Worm (Caenorhabditis elegans) whole organism, late embryonic: ENCODE data around the gene srh-73.

ENCODE experiments used
- F13H6.1 ChIP-seq: sonication (generic microtip); optimal IDR thresholded peaks from 2 replicates; lab custom pipeline; 2016; ENCODE audit warnings: missing genetic modification characterization, missing compliant biosample characterization
- K09A11.1 ChIP-seq: sonication (generic microtip); optimal IDR thresholded peaks from 2 replicates; lab custom pipeline; 2017; ENCODE audit warnings: antibody characterized with exemption, mild to moderate bottlenecking, missing genetic modification characterization, missing compliant biosample characterization; ENCODE audit not compliant: insufficient read depth
- Y22D7AL.16 ChIP-seq: sonication (generic microtip); optimal IDR thresholded peaks from 2 replicates; lab custom pipeline; 2016; ENCODE audit warnings: missing genetic modification characterization, missing compliant biosample characterization
- ama-1 ChIP-seq: fragments of 150-350 bp; optimal IDR thresholded peaks from 2 replicates; lab custom pipeline; 2014
- ceh-18 ChIP-seq: sonication (generic microtip); optimal IDR thresholded peaks from 2 replicates; lab custom pipeline; 2016; ENCODE audit warnings: missing genetic modification characterization, missing compliant biosample characterization
- ceh-22 ChIP-seq: sonication (generic microtip); optimal IDR thresholded peaks from 2 replicates; lab custom pipeline; 2017; ENCODE audit warnings: missing biosample characterization, missing genetic modification characterization
- ceh-31 ChIP-seq: sonication (generic microtip); optimal IDR thresholded peaks from 2 replicates; lab custom pipeline; 2016; ENCODE audit warnings: missing genetic modification characterization, missing compliant biosample characterization
- ceh-34 ChIP-seq: sonication (generic microtip); optimal IDR thresholded peaks from 2 replicates; lab custom pipeline; 2016; ENCODE audit warnings: mild to moderate bottlenecking, missing genetic modification characterization, missing compliant biosample characterization
- ceh-45 ChIP-seq: fragments of 200-800 bp; sonication (Bioruptor generic); IDR thresholded peaks from 2 replicates; pipeline ENCODE4 v1.3.6; 2022; ENCODE audit warnings: missing genetic modification reagents, missing genetic modification characterization, missing compliant biosample characterization
- ceh-48 ChIP-seq: sonication (generic microtip); optimal IDR thresholded peaks from 2 replicates; lab custom pipeline; 2016; ENCODE audit warnings: missing genetic modification characterization, inconsistent platforms, missing compliant biosample characterization
- ceh-9 ChIP-seq: sonication (generic microtip); optimal IDR thresholded peaks from 2 replicates; lab custom pipeline; 2016; ENCODE audit warnings: mild to moderate bottlenecking, missing genetic modification characterization, inconsistent platforms, missing compliant biosample characterization
- dmd-4 ChIP-seq: sonication (generic microtip); optimal IDR thresholded peaks from 2 replicates; lab custom pipeline; 2016; ENCODE audit warnings: borderline replicate concordance, missing genetic modification characterization, missing compliant biosample characterization
- dve-1 ChIP-seq: sonication (generic microtip); optimal IDR thresholded peaks from 2 replicates; lab custom pipeline; 2017; ENCODE audit warnings: antibody characterized with exemption, mild to moderate bottlenecking, missing genetic modification characterization, missing compliant biosample characterization
- elt-2 ChIP-seq: sonication (generic microtip); optimal IDR thresholded peaks from 2 replicates; lab custom pipeline; 2016; ENCODE audit warnings: missing genetic modification reagents, missing genetic modification characterization, missing compliant biosample characterization
- eyg-1 ChIP-seq: sonication (generic microtip); optimal IDR thresholded peaks from 2 replicates; lab custom pipeline; 2016; ENCODE audit warnings: missing genotype, missing genetic modification characterization, missing compliant biosample characterization
- fax-1 ChIP-seq: sonication (generic microtip); optimal IDR thresholded peaks from 2 replicates; lab custom pipeline; 2016; ENCODE audit warnings: missing genotype, missing genetic modification characterization, missing compliant biosample characterization
- hlh-13 ChIP-seq: fragments of 200-800 bp; sonication (Bioruptor generic); optimal IDR thresholded peaks from 2 replicates; lab custom pipeline; 2018; ENCODE audit warnings: mild to moderate bottlenecking, missing genetic modification characterization, missing compliant biosample characterization
- hlh-15 ChIP-seq: sonication (generic microtip); optimal IDR thresholded peaks from 2 replicates; lab custom pipeline; 2016; ENCODE audit warnings: missing genetic modification characterization, missing compliant biosample characterization
- hlh-30 ChIP-seq: sonication (generic microtip); optimal IDR thresholded peaks from 2 replicates; lab custom pipeline; 2017; ENCODE audit warnings: antibody characterized with exemption, missing genetic modification characterization, missing compliant biosample characterization; ENCODE audit not compliant: insufficient read depth
- hlh-6 ChIP-seq: sonication (generic microtip); optimal IDR thresholded peaks from 2 replicates; lab custom pipeline; 2016; ENCODE audit warnings: missing genotype, missing genetic modification characterization, missing compliant biosample characterization
- lin-11 ChIP-seq: fragments of 200-800 bp; sonication (Bioruptor generic); optimal IDR thresholded peaks from 2 replicates; lab custom pipeline; 2018; ENCODE audit warnings: mild to moderate bottlenecking, missing genetic modification characterization, missing compliant biosample characterization
- madf-2 ChIP-seq: sonication (generic microtip); optimal IDR thresholded peaks from 2 replicates; lab custom pipeline; 2017; ENCODE audit warnings: missing genetic modification characterization, missing compliant biosample characterization
- mec-3 ChIP-seq: sonication (generic microtip); optimal IDR thresholded peaks from 2 replicates; lab custom pipeline; 2016; ENCODE audit warnings: borderline replicate concordance, missing genetic modification characterization, missing compliant biosample characterization
- nhr-11 ChIP-seq: fragments of 150-350 bp; optimal IDR thresholded peaks from 2 replicates; lab custom pipeline; 2014; ENCODE audit warnings: missing biosample characterization, missing genetic modification characterization
- odd-2 ChIP-seq: sonication (generic microtip); optimal IDR thresholded peaks from 2 replicates; lab custom pipeline; 2017; ENCODE audit warnings: antibody characterized with exemption, mild to moderate bottlenecking, missing genetic modification characterization, missing compliant biosample characterization
- pat-9 ChIP-seq: fragments of 200-800 bp; sonication (Bioruptor generic); optimal IDR thresholded peaks from 2 replicates; lab custom pipeline; 2018; ENCODE audit warnings: mild to moderate bottlenecking, missing genetic modification characterization, moderate library complexity, missing compliant biosample characterization
- pax-1 ChIP-seq: fragments of 150-350 bp; optimal IDR thresholded peaks from 2 replicates; lab custom pipeline; 2014; ENCODE audit warnings: missing biosample characterization, missing genetic modification characterization
- pha-2 ChIP-seq: sonication (generic microtip); optimal IDR thresholded peaks from 2 replicates; lab custom pipeline; 2017; ENCODE audit warnings: mild to moderate bottlenecking, missing genetic modification characterization, missing compliant biosample characterization
- pqm-1 ChIP-seq: sonication (generic microtip); optimal IDR thresholded peaks from 2 replicates; lab custom pipeline; 2016; ENCODE audit warnings: missing genetic modification characterization, missing compliant biosample characterization
- ref-2 ChIP-seq: sonication (generic microtip); optimal IDR thresholded peaks from 2 replicates; lab custom pipeline; 2016; ENCODE audit warnings: missing genetic modification characterization, missing compliant biosample characterization
- sox-4 ChIP-seq: sonication (generic microtip); optimal IDR thresholded peaks from 2 replicates; lab custom pipeline; 2017; ENCODE audit warnings: mild to moderate bottlenecking, missing genetic modification characterization, inconsistent platforms, missing compliant biosample characterization
- syd-9 ChIP-seq: sonication (generic microtip); optimal IDR thresholded peaks from 2 replicates; lab custom pipeline; 2016; ENCODE audit warnings: mild to moderate bottlenecking, missing genetic modification characterization, moderate library complexity, missing compliant biosample characterization
- tbx-2 ChIP-seq: sonication (generic microtip); optimal IDR thresholded peaks from 2 replicates; lab custom pipeline; 2016; ENCODE audit warnings: missing genetic modification characterization, missing compliant biosample characterization
- tbx-7 ChIP-seq: sonication (generic microtip); optimal IDR thresholded peaks from 2 replicates; lab custom pipeline; 2016; ENCODE audit warnings: missing genotype, missing genetic modification characterization, missing compliant biosample characterization
- ttx-3 ChIP-seq: sonication (generic microtip); optimal IDR thresholded peaks from 2 replicates; lab custom pipeline; 2016; ENCODE audit warnings: missing genetic modification reagents, missing genetic modification characterization, missing compliant biosample characterization
- unc-42 ChIP-seq: sonication (generic microtip); optimal IDR thresholded peaks from 2 replicates; lab custom pipeline; 2016; ENCODE audit warnings: missing genotype, missing genetic modification characterization, missing compliant biosample characterization
- zip-5 ChIP-seq: sonication (generic microtip); optimal IDR thresholded peaks from 2 replicates; lab custom pipeline; 2016; ENCODE audit warnings: missing genetic modification characterization, missing compliant biosample characterization
- ztf-16 ChIP-seq: sonication (generic microtip); optimal IDR thresholded peaks from 2 replicates; lab custom pipeline; 2017; ENCODE audit warnings: missing genetic modification characterization, missing compliant biosample characterization

Gene srh-73

DNA sequence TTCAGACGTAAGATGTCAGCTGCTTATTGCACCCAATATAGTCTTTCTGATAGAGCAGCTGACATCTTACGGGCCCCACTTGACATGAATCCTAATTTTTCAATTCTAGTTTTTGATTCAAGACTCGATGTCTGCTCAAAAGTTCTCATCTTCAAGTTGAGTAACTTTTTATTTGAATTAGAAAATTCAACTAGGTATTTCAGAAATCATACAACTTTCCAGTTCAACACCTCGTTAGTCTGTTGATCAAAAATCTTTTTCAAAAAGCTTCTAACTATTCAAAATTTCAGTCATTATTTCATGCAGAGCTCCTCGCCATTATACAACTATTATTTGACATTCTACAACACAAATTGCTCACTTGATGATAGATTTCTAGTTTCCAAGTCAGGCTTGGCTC lies at the start of gene srh-73:
Gene srh-73 (plus strand): TSS at position 301 of the 400 bp plus-strand sequence.
- TF ChIP-seq sox-4 (tag; lab: Kevin White, UChicago) (no peak), zip-5 (tag; lab: Kevin White, UChicago) (no peak), hlh-15 (tag; lab: Kevin White, UChicago) (no peak), ref-2 (no peak), ztf-16 (tag; lab: Kevin White, UChicago) (no peak), F13H6.1 (tag; lab: Kevin White, UChicago) (no peak), hlh-6 (tag; lab: Kevin White, UChicago) (no peak), ama-1 (lab: Kevin White, UChicago) (no peak), ceh-9 (tag; lab: Kevin White, UChicago) (no peak)

DNA sequence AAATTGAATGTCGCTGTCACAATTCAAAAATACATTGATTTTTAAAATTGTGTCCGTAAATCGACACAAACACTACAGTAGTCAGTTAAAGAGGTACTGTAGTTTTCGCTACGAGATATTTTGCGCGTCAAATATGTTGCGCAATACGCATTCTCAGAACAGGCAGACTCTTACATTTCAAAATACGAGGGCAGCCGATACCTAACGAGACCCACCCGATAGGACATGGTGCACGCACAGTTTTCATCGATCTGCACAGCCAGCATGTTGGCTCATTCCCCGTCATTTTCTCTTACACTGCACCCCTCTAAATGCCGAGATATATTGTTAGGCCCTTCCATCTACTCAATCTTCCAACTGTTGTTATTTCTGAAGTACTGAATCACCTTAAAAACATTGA lies 49.7 kb upstream of the srh-73 start, which contains the start of gene F15A4.2:
Gene F15A4.2 (plus strand): TSS at position 301 of the 400 bp plus-strand sequence.
- TF ChIP-seq pat-9 (tag; lab: Kevin White, UChicago) (no peak), tbx-2 (no peak), elt-2 (tag; lab: Kevin White, UChicago) (no peak), mec-3 (no peak), fax-1 (tag; lab: Kevin White, UChicago) (no peak), dmd-4 (no peak), tbx-7 (tag; lab: Kevin White, UChicago) (no peak), odd-2 (tag; lab: Kevin White, UChicago) (no peak), ceh-31 (tag; lab: Kevin White, UChicago) (no peak), lin-11 (tag; lab: Kevin White, UChicago) (no peak), ceh-34 (tag; lab: Kevin White, UChicago) (no peak), hlh-15 (tag; lab: Kevin White, UChicago) (no peak), nhr-11 (tag; lab: Kevin White, UChicago) (no peak), unc-42 (tag; lab: Kevin White, UChicago) (no peak), ceh-48 (tag; lab: Kevin White, UChicago) (no peak), F13H6.1 (tag; lab: Kevin White, UChicago) (no peak), madf-2 (no peak), ref-2 (no peak), hlh-30 (tag; lab: Kevin White, UChicago) (no peak), pax-1 (no peak)
- TF ChIP-seq, all 69 proteins: peak for 0

DNA sequence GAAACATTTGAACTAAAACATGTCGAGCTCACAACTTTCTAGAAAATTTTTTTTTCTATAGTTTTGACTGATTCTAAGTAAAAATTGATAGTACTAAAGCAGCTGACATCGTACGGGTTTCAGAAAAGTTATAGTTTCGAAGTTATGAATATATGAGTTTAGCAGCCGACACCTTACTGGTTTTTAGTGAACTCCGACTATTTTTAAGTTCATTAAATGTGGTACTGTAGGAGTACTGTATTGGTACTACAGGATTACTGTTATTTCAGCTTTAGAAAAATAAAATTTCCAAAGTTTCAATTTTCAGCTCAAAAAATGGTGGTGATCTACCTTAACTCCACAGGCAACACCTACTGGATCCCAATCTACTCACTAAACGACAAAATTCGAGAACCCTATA lies 46.4 kb upstream of the srh-73 start, which contains the start of gene sre-37:
Gene sre-37 (plus strand): TSS at position 301 of the 400 bp plus-strand sequence.
- TF ChIP-seq ceh-22 (tag; lab: Kevin White, UChicago) (no peak), ref-2 (no peak), ttx-3 (tag; lab: Kevin White, UChicago) (no peak), odd-2 (tag; lab: Kevin White, UChicago) (no peak), F13H6.1 (tag; lab: Kevin White, UChicago) (no peak), pha-2 (tag; lab: Kevin White, UChicago) (no peak)

DNA sequence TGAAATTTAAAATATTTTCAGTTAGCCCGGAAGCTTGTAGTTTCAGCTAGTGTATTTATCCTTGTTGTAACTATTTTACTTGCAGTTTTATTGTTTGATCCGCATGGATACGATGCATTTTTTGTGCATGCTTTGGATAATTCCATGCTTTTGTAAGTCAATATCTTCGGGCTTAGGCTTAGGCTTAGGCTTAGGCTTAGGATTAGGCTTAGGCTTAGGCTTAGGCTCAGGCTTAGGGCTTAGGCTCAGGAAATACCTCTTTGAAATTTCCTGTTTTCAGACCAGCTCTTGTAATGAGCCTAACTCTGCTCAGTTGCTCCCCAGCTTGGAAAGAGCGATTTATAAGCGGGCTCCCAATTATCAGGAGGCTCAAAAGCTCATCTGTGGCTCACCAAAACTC lies 44.9 kb upstream of the srh-73 start, which contains the start of gene srg-16:
Gene srg-16 (plus strand): TSS at position 87 of the 400 bp plus-strand sequence.
- TF ChIP-seq ceh-34 (tag; lab: Kevin White, UChicago): no peak
- TF ChIP-seq eyg-1 (tag; lab: Kevin White, UChicago): no peak
- peak; percentile 55 for TF ChIP-seq dve-1 (tag; lab: Kevin White, UChicago)
- TF ChIP-seq, all 69 proteins: peak for 1

DNA sequence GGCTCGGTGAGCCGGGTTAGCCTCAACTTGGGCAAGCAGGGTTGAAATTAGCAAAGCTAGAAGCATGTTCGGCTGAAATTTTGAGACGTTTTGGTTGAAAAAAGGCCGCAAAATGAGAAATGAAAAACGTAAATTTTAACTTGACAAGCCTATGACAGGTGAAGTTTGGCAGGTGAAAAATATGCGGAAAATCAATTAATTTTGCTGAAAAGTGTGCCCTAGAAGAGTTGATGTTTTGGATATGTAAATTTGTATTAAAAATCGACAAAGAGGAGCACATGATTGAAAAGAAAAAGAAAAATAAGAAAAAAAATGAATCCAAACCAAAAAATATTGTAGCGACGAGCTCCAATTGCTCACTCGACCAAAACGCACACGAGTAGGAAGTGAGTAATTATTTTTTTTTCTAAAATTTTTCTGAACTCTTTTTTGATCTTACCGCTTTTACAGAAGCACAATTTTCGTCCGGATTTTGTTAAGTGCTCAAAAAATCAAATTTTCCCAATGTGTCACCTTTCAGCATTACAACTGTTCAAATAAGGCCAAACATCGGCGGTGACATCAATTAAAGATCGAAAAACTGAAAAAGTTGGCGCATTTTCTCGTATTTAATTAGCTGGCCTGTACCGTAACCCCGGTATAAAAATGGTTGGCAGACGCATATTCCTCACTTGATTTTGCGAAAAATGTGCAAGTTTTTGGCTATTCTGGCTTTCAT lies 40.7 kb upstream of the srh-73 start, which contains the start of the genes F15A4.5 and phat-8:
Gene F15A4.5 (minus strand): TSS at position 101 of the 718 bp plus-strand sequence.
Gene phat-8 (plus strand): TSS at position 668 of the 718 bp plus-strand sequence.
- TF ChIP-seq pax-1 (no peak), ceh-18 (tag; lab: Kevin White, UChicago) (no peak), syd-9 (tag; lab: Kevin White, UChicago) (no peak), sox-4 (tag; lab: Kevin White, UChicago) (no peak), madf-2 (no peak), ceh-45 (no peak), pqm-1 (tag; lab: Kevin White, UChicago) (no peak), unc-42 (tag; lab: Kevin White, UChicago) (no peak), Y22D7AL.16 (tag; lab: Kevin White, UChicago) (no peak), K09A11.1 (tag; lab: Kevin White, UChicago) (no peak), dmd-4 (no peak), hlh-13 (GFP tag; lab: Kevin White, UChicago) (no peak), ceh-22 (tag; lab: Kevin White, UChicago) (no peak)
